Worm (Caenorhabditis elegans): ENCODE measurements around the gene sysm-1.

- TF ChIP-seq php-3 (GFP tag; IDR thresholded peaks at IDR 0.05) (no peak), daf-8 (GFP tag; IDR thresholded peaks at IDR 0.05) (no peak), skn-1 (tag; optimal IDR thresholded peaks at IDR 0.05) (no peak), F44E2.7 (GFP tag; IDR thresholded peaks at IDR 0.05) (no peak)
These were observed 32.0 kb upstream of the sysm-1 start for ce11 chrII:9114972-9115371.
